Worm (Caenorhabditis elegans) whole organism, L2 larva: Measurements from ENCODE around the gene cst-2.

Experiments
- alr-1 ChIP-seq: fragments of 150-350 bp; optimal IDR thresholded peaks from 2 replicates; lab custom pipeline; 2014; ENCODE audit warnings: missing biosample characterization, missing genetic modification characterization
- ama-1 ChIP-seq: fragments of 150-350 bp; optimal IDR thresholded peaks from 2 replicates; lab custom pipeline; 2018; ENCODE audit warnings: inconsistent platforms
- blmp-1 ChIP-seq: sonication (generic microtip); optimal IDR thresholded peaks from 2 replicates; lab custom pipeline; 2017; ENCODE audit warnings: missing genetic modification characterization, mild to moderate bottlenecking, missing compliant biosample characterization, antibody characterized with exemption, moderate library complexity; ENCODE audit not compliant: insufficient read depth
- ceh-82 ChIP-seq: fragments of 150-350 bp; optimal IDR thresholded peaks from 2 replicates; lab custom pipeline; 2014; ENCODE audit warnings: missing biosample characterization, missing genetic modification characterization
- egl-27 ChIP-seq: sonication (generic microtip); optimal IDR thresholded peaks from 3 replicates; lab custom pipeline; 2017; ENCODE audit warnings: missing biosample characterization, missing genetic modification reagents, missing genetic modification characterization
- elt-1 ChIP-seq: fragments of 150-350 bp; optimal IDR thresholded peaks from 2 replicates; lab custom pipeline; 2014; ENCODE audit warnings: missing biosample characterization, missing genetic modification characterization
- elt-3 ChIP-seq: sonication (generic microtip); optimal IDR thresholded peaks from 2 replicates; lab custom pipeline; 2017; ENCODE audit warnings: missing biosample characterization, missing genetic modification characterization
- lin-39 ChIP-seq: fragments of 150-350 bp; optimal IDR thresholded peaks from 2 replicates; lab custom pipeline; 2014; ENCODE audit warnings: missing biosample characterization, missing genetic modification reagents, missing genetic modification characterization
- nhr-11 ChIP-seq: fragments of 150-350 bp; optimal IDR thresholded peaks from 2 replicates; lab custom pipeline; 2014; ENCODE audit warnings: missing biosample characterization, missing genetic modification characterization
- nhr-77 ChIP-seq: fragments of 150-350 bp; optimal IDR thresholded peaks from 2 replicates; lab custom pipeline; 2014; ENCODE audit warnings: missing biosample characterization, missing genetic modification characterization
- skn-1 ChIP-seq: sonication (generic microtip); optimal IDR thresholded peaks from 2 replicates; lab custom pipeline; 2017; ENCODE audit warnings: missing biosample characterization, missing genetic modification characterization
- snpc-4 ChIP-seq: fragments of 150-350 bp; optimal IDR thresholded peaks from 2 replicates; lab custom pipeline; 2014; ENCODE audit warnings: missing biosample characterization, missing genetic modification characterization
- unc-55 ChIP-seq: fragments of 150-350 bp; sonication (generic microtip); optimal IDR thresholded peaks from 3 replicates; lab custom pipeline; 2014; ENCODE audit warnings: missing biosample characterization, missing genetic modification reagents, missing genetic modification characterization
- unc-62 ChIP-seq: fragments of 150-350 bp; optimal IDR thresholded peaks from 2 replicates; lab custom pipeline; 2014; ENCODE audit warnings: missing biosample characterization, missing genetic modification reagents, missing genetic modification characterization

DNA sequence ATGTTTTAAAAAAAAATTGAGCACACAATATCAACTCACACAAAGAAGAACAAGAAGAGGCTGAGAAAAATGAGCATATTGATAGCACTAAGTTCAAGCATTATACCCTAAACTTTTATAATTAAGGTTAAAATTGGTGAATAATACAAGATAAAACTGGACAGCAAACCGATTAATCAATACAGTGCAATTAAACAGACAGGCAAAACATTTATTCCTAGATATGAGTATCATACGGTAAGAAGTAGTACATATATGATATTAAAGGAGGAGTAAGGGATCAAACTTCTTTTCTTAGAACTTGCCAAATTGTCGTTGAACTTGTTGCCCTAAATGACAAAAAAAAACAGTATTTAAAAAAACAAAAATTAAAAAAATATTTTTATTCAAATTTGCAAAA, 36.1 kb upstream of the cst-2 start, which contains the start of gene R160.14:
- TF ChIP-seq egl-27 (tag; lab: Kevin White, UChicago) (no peak), ceh-82 (tag; lab: Kevin White, UChicago) (no peak), lin-39 (tag; lab: Kevin White, UChicago) (no peak), skn-1 (tag; lab: Kevin White, UChicago) (no peak), ama-1 (lab: Kevin White, UChicago) (no peak), blmp-1 (tag; lab: Kevin White, UChicago) (no peak), snpc-4 (tag; lab: Kevin White, UChicago) (no peak), nhr-11 (tag; lab: Kevin White, UChicago) (no peak), unc-62 (GFP tag; lab: Kevin White, UChicago) (no peak), elt-3 (tag; lab: Kevin White, UChicago) (no peak), unc-55 (GFP tag; lab: Kevin White, UChicago) (no peak), alr-1 (tag; lab: Kevin White, UChicago) (no peak), nhr-77 (tag; lab: Kevin White, UChicago) (no peak), elt-1 (no peak)
